Fruit fly (Drosophila melanogaster) whole organism, adult: ENCODE results near the gene Cpr62Bb.

Experiments
- CG14711 ChIP-seq: fragments of 200-800 bp; sonication (Bioruptor generic); optimal IDR thresholded peaks from 2 replicates; lab custom pipeline; 2018; ENCODE audit warnings: missing biosample characterization, mild to moderate bottlenecking, missing genetic modification characterization, moderate library complexity
- CG1620 ChIP-seq: fragments of 200-800 bp; sonication (Bioruptor generic); optimal IDR thresholded peaks from 2 replicates; lab custom pipeline; 2016; ENCODE audit warnings: missing biosample characterization, missing genetic modification characterization
- CG7101 ChIP-seq: fragments of 200-800 bp; sonication (Bioruptor generic); optimal IDR thresholded peaks from 2 replicates; lab custom pipeline; 2018; ENCODE audit warnings: missing biosample characterization, mild to moderate bottlenecking, missing genetic modification characterization, moderate library complexity
- Clk ChIP-seq: fragments of 200-800 bp; sonication (Bioruptor generic); optimal IDR thresholded peaks from 2 replicates; lab custom pipeline; 2017; ENCODE audit warnings: missing biosample characterization, missing genetic modification characterization
- cic ChIP-seq: fragments of 200-800 bp; sonication (Bioruptor generic); optimal IDR thresholded peaks from 2 replicates; lab custom pipeline; 2017; ENCODE audit warnings: missing biosample characterization, mild to moderate bottlenecking, missing genetic modification characterization, moderate library complexity
- ovo ChIP-seq: fragments of 200-800 bp; sonication (Bioruptor generic); optimal IDR thresholded peaks from 2 replicates; lab custom pipeline; 2016; ENCODE audit warnings: missing biosample characterization, missing genetic modification characterization

DNA sequence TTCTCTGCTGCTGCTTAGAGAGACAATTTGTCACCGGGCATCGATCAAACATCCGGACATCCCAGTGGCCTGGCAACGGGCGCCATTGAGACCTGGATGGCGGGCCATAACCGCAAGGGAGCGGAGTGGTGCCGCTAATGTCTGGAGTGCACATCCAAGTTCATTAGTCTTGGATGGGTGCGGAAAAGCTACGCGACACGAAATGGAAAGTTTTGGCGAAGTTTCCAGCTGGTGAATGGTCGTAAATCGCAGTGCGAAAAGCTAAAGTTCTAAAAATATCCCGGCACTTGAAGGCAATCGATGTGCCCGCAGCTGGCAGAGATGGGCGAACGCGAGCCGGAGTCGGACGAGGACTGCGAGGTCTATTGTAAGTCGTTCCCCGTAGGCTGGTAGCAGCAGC lies 34.8 kb upstream of the Cpr62Bb start, which contains the start of gene CG13924:
- TF ChIP-seq CG14711 (tag; lab: Kevin White, UChicago) = no peak
- no peak for TF ChIP-seq CG1620 (GFP tag; lab: Kevin White, UChicago)
- TF ChIP-seq cic (GFP tag; lab: Kevin White, UChicago) = no peak
- TF ChIP-seq Clk (GFP tag; lab: Kevin White, UChicago) = no peak
- TF ChIP-seq CG7101 (tag; lab: Kevin White, UChicago) = no peak
- no peak for TF ChIP-seq ovo
